Worm (Caenorhabditis elegans) whole organism, late embryonic: ENCODE measurements around the gene C28D4.18.
A peak's percentile ranks its signal among the peaks of the same experiment; 100 is the strongest.

ENCODE experiments used
- C08G9.2 ChIP-seq: sonication (generic microtip); optimal IDR thresholded peaks from 2 replicates; lab custom pipeline; 2016; ENCODE audit warnings: mild to moderate bottlenecking, missing genetic modification characterization, moderate library complexity, missing compliant biosample characterization
- C38D4.7 ChIP-seq: fragments of 200-800 bp; sonication (Bioruptor generic); optimal IDR thresholded peaks from 2 replicates; lab custom pipeline; 2018; ENCODE audit warnings: mild to moderate bottlenecking, missing genetic modification characterization, moderate library complexity, missing compliant biosample characterization
- K09A11.1 ChIP-seq: sonication (generic microtip); optimal IDR thresholded peaks from 2 replicates; lab custom pipeline; 2017; ENCODE audit warnings: antibody characterized with exemption, mild to moderate bottlenecking, missing genetic modification characterization, missing compliant biosample characterization; ENCODE audit not compliant: insufficient read depth
- T23F11.4 ChIP-seq: fragments of 200-800 bp; sonication (Bioruptor generic); optimal IDR thresholded peaks from 2 replicates; lab custom pipeline; 2018; ENCODE audit warnings: mild to moderate bottlenecking, missing genetic modification characterization, missing compliant biosample characterization
- ahr-1 ChIP-seq: sonication (generic microtip); optimal IDR thresholded peaks from 2 replicates; lab custom pipeline; 2016; ENCODE audit warnings: missing genetic modification characterization, missing compliant biosample characterization
- ceh-18 ChIP-seq: sonication (generic microtip); optimal IDR thresholded peaks from 2 replicates; lab custom pipeline; 2016; ENCODE audit warnings: missing genetic modification characterization, missing compliant biosample characterization
- ceh-19 ChIP-seq: fragments of 200-800 bp; sonication (Bioruptor generic); optimal IDR thresholded peaks from 2 replicates; lab custom pipeline; 2018; ENCODE audit warnings: mild to moderate bottlenecking, missing genetic modification characterization, missing compliant biosample characterization
- che-1 ChIP-seq: sonication (generic microtip); optimal IDR thresholded peaks from 2 replicates; lab custom pipeline; 2016; ENCODE audit warnings: mild to moderate bottlenecking, missing genetic modification characterization, missing compliant biosample characterization
- dmd-4 ChIP-seq: sonication (generic microtip); optimal IDR thresholded peaks from 2 replicates; lab custom pipeline; 2016; ENCODE audit warnings: borderline replicate concordance, missing genetic modification characterization, missing compliant biosample characterization
- dve-1 ChIP-seq: sonication (generic microtip); optimal IDR thresholded peaks from 2 replicates; lab custom pipeline; 2017; ENCODE audit warnings: antibody characterized with exemption, mild to moderate bottlenecking, missing genetic modification characterization, missing compliant biosample characterization
- elt-2 ChIP-seq: sonication (generic microtip); optimal IDR thresholded peaks from 2 replicates; lab custom pipeline; 2016; ENCODE audit warnings: missing genetic modification reagents, missing genetic modification characterization, missing compliant biosample characterization
- eyg-1 ChIP-seq: sonication (generic microtip); optimal IDR thresholded peaks from 2 replicates; lab custom pipeline; 2016; ENCODE audit warnings: missing genotype, missing genetic modification characterization, missing compliant biosample characterization
- fax-1 ChIP-seq: sonication (generic microtip); optimal IDR thresholded peaks from 2 replicates; lab custom pipeline; 2016; ENCODE audit warnings: missing genotype, missing genetic modification characterization, missing compliant biosample characterization
- gmeb-2 ChIP-seq: sonication (generic microtip); optimal IDR thresholded peaks from 2 replicates; lab custom pipeline; 2016; ENCODE audit warnings: missing genetic modification characterization, inconsistent platforms, missing compliant biosample characterization
- hlh-13 ChIP-seq: fragments of 200-800 bp; sonication (Bioruptor generic); optimal IDR thresholded peaks from 2 replicates; lab custom pipeline; 2018; ENCODE audit warnings: mild to moderate bottlenecking, missing genetic modification characterization, missing compliant biosample characterization
- hlh-15 ChIP-seq: sonication (generic microtip); optimal IDR thresholded peaks from 2 replicates; lab custom pipeline; 2016; ENCODE audit warnings: missing genetic modification characterization, missing compliant biosample characterization
- hlh-6 ChIP-seq: sonication (generic microtip); optimal IDR thresholded peaks from 2 replicates; lab custom pipeline; 2016; ENCODE audit warnings: missing genotype, missing genetic modification characterization, missing compliant biosample characterization
- madf-2 ChIP-seq: sonication (generic microtip); optimal IDR thresholded peaks from 2 replicates; lab custom pipeline; 2017; ENCODE audit warnings: missing genetic modification characterization, missing compliant biosample characterization
- nhr-11 ChIP-seq: fragments of 150-350 bp; optimal IDR thresholded peaks from 2 replicates; lab custom pipeline; 2014; ENCODE audit warnings: missing biosample characterization, missing genetic modification characterization
- nhr-232 ChIP-seq: sonication (generic microtip); optimal IDR thresholded peaks from 2 replicates; lab custom pipeline; 2016; ENCODE audit warnings: missing genetic modification characterization, missing compliant biosample characterization
- npax-4 ChIP-seq: sonication (generic microtip); optimal IDR thresholded peaks from 2 replicates; lab custom pipeline; 2016; ENCODE audit warnings: missing genetic modification characterization, missing compliant biosample characterization
- pax-1 ChIP-seq: fragments of 150-350 bp; optimal IDR thresholded peaks from 2 replicates; lab custom pipeline; 2014; ENCODE audit warnings: missing biosample characterization, missing genetic modification characterization
- pha-2 ChIP-seq: sonication (generic microtip); optimal IDR thresholded peaks from 2 replicates; lab custom pipeline; 2017; ENCODE audit warnings: mild to moderate bottlenecking, missing genetic modification characterization, missing compliant biosample characterization
- pqm-1 ChIP-seq: sonication (generic microtip); optimal IDR thresholded peaks from 2 replicates; lab custom pipeline; 2016; ENCODE audit warnings: missing genetic modification characterization, missing compliant biosample characterization
- pros-1 ChIP-seq: fragments of 150-350 bp; optimal IDR thresholded peaks from 2 replicates; lab custom pipeline; 2014; ENCODE audit warnings: missing biosample characterization, missing genetic modification reagents, missing genetic modification characterization
- ref-2 ChIP-seq: sonication (generic microtip); optimal IDR thresholded peaks from 2 replicates; lab custom pipeline; 2016; ENCODE audit warnings: missing genetic modification characterization, missing compliant biosample characterization
- sox-2 ChIP-seq: fragments of 200-800 bp; sonication (Bioruptor generic); IDR thresholded peaks from 2 replicates; pipeline ENCODE4 v1.3.6; 2022; ENCODE audit warnings: missing genetic modification reagents, missing genetic modification characterization, missing compliant biosample characterization
- tbx-7 ChIP-seq: sonication (generic microtip); optimal IDR thresholded peaks from 2 replicates; lab custom pipeline; 2016; ENCODE audit warnings: missing genotype, missing genetic modification characterization, missing compliant biosample characterization
- ttx-3 ChIP-seq: sonication (generic microtip); optimal IDR thresholded peaks from 2 replicates; lab custom pipeline; 2016; ENCODE audit warnings: missing genetic modification reagents, missing genetic modification characterization, missing compliant biosample characterization
- unc-3 ChIP-seq, 2 experiments: fragments of 200-800 bp in 1 of 2; sonication (Bioruptor generic) in 1 of 2; sonication (generic microtip) in 1 of 2; conservative IDR thresholded peaks in 1 of 2; optimal IDR thresholded peaks in 1 of 2; 2 replicates each; pipeline versions ENCODE4 v1.3.6 to Lab custom; 2016 to 2022; ENCODE audit warnings: missing compliant biosample characterization in 2 of 2, missing genetic modification characterization in 2 of 2, missing genetic modification reagents in 1 of 2
- unc-42 ChIP-seq: sonication (generic microtip); optimal IDR thresholded peaks from 2 replicates; lab custom pipeline; 2016; ENCODE audit warnings: missing genotype, missing genetic modification characterization, missing compliant biosample characterization
- unc-55 ChIP-seq: sonication (generic microtip); optimal IDR thresholded peaks from 2 replicates; lab custom pipeline; 2017; ENCODE audit warnings: missing biosample characterization, missing genetic modification reagents, missing genetic modification characterization
- zip-5 ChIP-seq: sonication (generic microtip); optimal IDR thresholded peaks from 2 replicates; lab custom pipeline; 2016; ENCODE audit warnings: missing genetic modification characterization, missing compliant biosample characterization
- ztf-16 ChIP-seq: sonication (generic microtip); optimal IDR thresholded peaks from 2 replicates; lab custom pipeline; 2017; ENCODE audit warnings: missing genetic modification characterization, missing compliant biosample characterization

C28D4.18 gene

ce11 chrIV:9727217-9727616, 2.1 kb downstream of the C28D4.18 start:
- TF ChIP-seq C08G9.2 (tag; lab: Kevin White, UChicago): no peak

ce11 chrIV:9728376-9728775, 3.3 kb downstream of the C28D4.18 start, which contains the start of gene nhr-100:
Gene nhr-100 (plus strand): TSS chrIV:9728676.
- TF ChIP-seq unc-55: no peak
- TF ChIP-seq ceh-19 (GFP tag; lab: Kevin White, UChicago): no peak
- TF ChIP-seq unc-3 (GFP tag; conservative IDR thresholded peaks at IDR 0.05; lab: Robert Waterston, UW): no peak
- no peak for TF ChIP-seq unc-3 (tag; optimal IDR thresholded peaks at IDR 0.05; lab: Kevin White, UChicago)
- TF ChIP-seq gmeb-2 (tag; lab: Kevin White, UChicago): no peak
- no peak for TF ChIP-seq pqm-1 (tag; lab: Kevin White, UChicago)
- no peak for TF ChIP-seq ahr-1
- no peak for TF ChIP-seq pros-1
- no peak for TF ChIP-seq T23F11.4
- no peak for TF ChIP-seq npax-4 (tag; lab: Kevin White, UChicago)
- TF ChIP-seq eyg-1: no peak
- no peak for TF ChIP-seq unc-42
- TF ChIP-seq ztf-16 (tag; lab: Kevin White, UChicago): no peak

- TF ChIP-seq hlh-6 (tag; lab: Kevin White, UChicago) (no peak), dve-1 (tag; lab: Kevin White, UChicago) (no peak), che-1 (tag; lab: Kevin White, UChicago) (no peak), sox-2 (no peak), ceh-18 (tag; lab: Kevin White, UChicago) (no peak), pros-1 (no peak)
Observed at ce11 chrIV:9733904-9734303, 8.8 kb downstream of the C28D4.18 start.

- TF ChIP-seq tbx-7 (tag; lab: Kevin White, UChicago) (no peak), zip-5 (no peak), pax-1 (tag; lab: Kevin White, UChicago) (no peak), ttx-3 (tag; lab: Kevin White, UChicago) (no peak), nhr-11 (tag; lab: Kevin White, UChicago) (no peak), gmeb-2 (tag; lab: Kevin White, UChicago) (no peak), elt-2 (tag; lab: Kevin White, UChicago) (no peak), hlh-13 (no peak), hlh-15 (tag; lab: Kevin White, UChicago) (no peak), dmd-4 (tag; lab: Kevin White, UChicago) (no peak), C08G9.2 (tag; lab: Kevin White, UChicago) (no peak), C38D4.7 (GFP tag; lab: Kevin White, UChicago) (no peak), fax-1 (no peak), ceh-19 (GFP tag; lab: Kevin White, UChicago) (no peak), madf-2 (no peak), K09A11.1 (no peak), pha-2 (tag; lab: Kevin White, UChicago) (no peak), ref-2 (tag; lab: Kevin White, UChicago) (no peak), ztf-16 (tag; lab: Kevin White, UChicago) (no peak)
Observed at ce11 chrIV:9734861-9735260, 9.8 kb downstream of the C28D4.18 start.

- no peak for TF ChIP-seq nhr-232 (tag; lab: Kevin White, UChicago)
- peak; percentile 64 for TF ChIP-seq elt-2 (tag; lab: Kevin White, UChicago)
Observed at ce11 chrIV:9735750-9736149, 10.7 kb downstream of the C28D4.18 start.
